Worm (Caenorhabditis elegans): ENCODE results near the gene irld-12.

ce11 chrV:3011394-3011793 is 9.8 kb downstream of the irld-12 start, which contains the start of gene srw-135:
- TF ChIP-seq Y53F4B.3 (GFP tag; IDR thresholded peaks at IDR 0.05) (no peak), cebp-2 (GFP tag; IDR thresholded peaks at IDR 0.05) (no peak), aptf-2 (GFP tag; conservative IDR thresholded peaks at IDR 0.05) (no peak), gei-17 (GFP tag; optimal IDR thresholded peaks at IDR 0.05) (no peak), tlf-1 (GFP tag; optimal IDR thresholded peaks at IDR 0.05) (no peak), lir-1 (GFP tag; conservative IDR thresholded peaks at IDR 0.05) (no peak), zim-3 (tag; optimal IDR thresholded peaks at IDR 0.05) (no peak), unc-130 (GFP tag; optimal IDR thresholded peaks at IDR 0.05) (no peak), egrh-3 (GFP tag; IDR thresholded peaks at IDR 0.05) (no peak)

All from whole organism, young adult.